Worm (Caenorhabditis elegans) whole organism, L3 larva: ENCODE results near the gene M02F4.2.

Experiments used
- R02D3.7 ChIP-seq: fragments of 150-350 bp; optimal IDR thresholded peaks from 2 replicates; lab custom pipeline; 2014; ENCODE audit warnings: missing biosample characterization, missing genetic modification characterization
- ama-1 ChIP-seq: fragments of 150-350 bp; optimal IDR thresholded peaks from 2 replicates; lab custom pipeline; 2018
- ceh-16 ChIP-seq: sonication (generic microtip); optimal IDR thresholded peaks from 2 replicates; lab custom pipeline; 2017; ENCODE audit warnings: missing biosample characterization, missing genetic modification characterization
- ceh-28 ChIP-seq: fragments of 150-350 bp; optimal IDR thresholded peaks from 2 replicates; lab custom pipeline; 2014; ENCODE audit warnings: missing biosample characterization, missing genetic modification reagents, missing genetic modification characterization
- ceh-82 ChIP-seq: fragments of 150-350 bp; optimal IDR thresholded peaks from 2 replicates; lab custom pipeline; 2014; ENCODE audit warnings: missing biosample characterization, missing genetic modification characterization
- ceh-9 ChIP-seq: sonication (generic microtip); optimal IDR thresholded peaks from 2 replicates; lab custom pipeline; 2018; ENCODE audit warnings: missing biosample characterization, missing genetic modification characterization
- daf-12 ChIP-seq: fragments of 150-350 bp; optimal IDR thresholded peaks from 2 replicates; lab custom pipeline; 2014; ENCODE audit warnings: missing biosample characterization, missing genetic modification reagents, missing genetic modification characterization
- elt-1 ChIP-seq: fragments of 150-350 bp; optimal IDR thresholded peaks from 2 replicates; lab custom pipeline; 2014; ENCODE audit warnings: missing biosample characterization, missing genetic modification characterization
- elt-2 ChIP-seq: sonication (generic microtip); optimal IDR thresholded peaks from 2 replicates; lab custom pipeline; 2016; ENCODE audit warnings: missing genetic modification reagents, mild to moderate bottlenecking, missing genetic modification characterization, missing compliant biosample characterization
- elt-3 ChIP-seq, 3 experiments: fragments of 150-350 bp in 1 of 3; sonication (generic microtip) in 2 of 3; optimal IDR thresholded peaks; 2 replicates in 2 of 3; 4 replicates in 1 of 3; lab custom pipeline; 2014 to 2017; ENCODE audit warnings: missing biosample characterization in 3 of 3, missing genetic modification characterization in 3 of 3
- eor-1 ChIP-seq, 2 experiments: fragments of 150-350 bp; optimal IDR thresholded peaks; 2 replicates each; lab custom pipeline; 2014 to 2018; ENCODE audit warnings: missing biosample characterization in 2 of 2, missing genetic modification characterization in 2 of 2
- fkh-10 ChIP-seq: sonication (generic microtip); optimal IDR thresholded peaks from 2 replicates; lab custom pipeline; 2017; ENCODE audit warnings: missing biosample characterization, missing genetic modification reagents, missing genetic modification characterization
- fos-1 ChIP-seq: fragments of 150-350 bp; optimal IDR thresholded peaks from 2 replicates; lab custom pipeline; 2014; ENCODE audit warnings: missing biosample characterization, missing genetic modification characterization
- hmg-11 ChIP-seq: sonication (generic microtip); optimal IDR thresholded peaks from 2 replicates; lab custom pipeline; 2016; ENCODE audit warnings: missing genetic modification characterization, missing compliant biosample characterization
- jun-1 ChIP-seq: fragments of 150-350 bp; optimal IDR thresholded peaks from 2 replicates; lab custom pipeline; 2014; ENCODE audit warnings: missing biosample characterization, missing genetic modification reagents, missing genetic modification characterization
- lin-15B ChIP-seq: fragments of 150-350 bp; optimal IDR thresholded peaks from 2 replicates; lab custom pipeline; 2014; ENCODE audit warnings: missing biosample characterization, missing genetic modification characterization
- lin-39 ChIP-seq: fragments of 150-350 bp; optimal IDR thresholded peaks from 2 replicates; lab custom pipeline; 2018; ENCODE audit warnings: missing biosample characterization, missing genetic modification reagents, missing genetic modification characterization
- mdl-1 ChIP-seq: fragments of 150-350 bp; optimal IDR thresholded peaks from 2 replicates; lab custom pipeline; 2014; ENCODE audit warnings: missing biosample characterization, missing genetic modification characterization
- mml-1 ChIP-seq: fragments of 150-350 bp; sonication (generic microtip); optimal IDR thresholded peaks from 3 replicates; lab custom pipeline; 2014; ENCODE audit warnings: missing biosample characterization, missing genetic modification characterization
- nfya-1 ChIP-seq: sonication (generic microtip); optimal IDR thresholded peaks from 2 replicates; lab custom pipeline; 2017; ENCODE audit warnings: missing genetic modification characterization, mild to moderate bottlenecking, missing compliant biosample characterization, antibody characterized with exemption, moderate library complexity; ENCODE audit not compliant: insufficient read depth
- nhr-11 ChIP-seq: fragments of 150-350 bp; optimal IDR thresholded peaks from 2 replicates; lab custom pipeline; 2014; ENCODE audit warnings: missing biosample characterization, missing genetic modification characterization
- nhr-12 ChIP-seq: fragments of 150-350 bp; optimal IDR thresholded peaks from 2 replicates; lab custom pipeline; 2014; ENCODE audit warnings: missing biosample characterization, missing genetic modification characterization
- nhr-237 ChIP-seq: fragments of 150-350 bp; optimal IDR thresholded peaks from 2 replicates; lab custom pipeline; 2014; ENCODE audit warnings: missing biosample characterization, missing genetic modification characterization
- nhr-25 ChIP-seq: sonication (generic microtip); optimal IDR thresholded peaks from 2 replicates; lab custom pipeline; 2017; ENCODE audit warnings: missing biosample characterization, missing genetic modification characterization
- nhr-28 ChIP-seq: fragments of 150-350 bp; optimal IDR thresholded peaks from 2 replicates; lab custom pipeline; 2014; ENCODE audit warnings: missing biosample characterization, missing genetic modification characterization
- nhr-76 ChIP-seq: fragments of 150-350 bp; sonication (generic microtip); optimal IDR thresholded peaks from 5 replicates; lab custom pipeline; 2014; ENCODE audit warnings: missing biosample characterization, missing genetic modification characterization
- pha-4 ChIP-seq: fragments of 150-350 bp; optimal IDR thresholded peaks from 2 replicates; lab custom pipeline; 2014; ENCODE audit warnings: missing biosample characterization, missing genetic modification reagents, missing genetic modification characterization
- pqm-1 ChIP-seq: fragments of 150-350 bp; optimal IDR thresholded peaks from 2 replicates; lab custom pipeline; 2017; ENCODE audit warnings: missing biosample characterization, missing genetic modification characterization, inconsistent platforms
- sea-2 ChIP-seq: fragments of 150-350 bp; sonication (generic microtip); optimal IDR thresholded peaks from 4 replicates; lab custom pipeline; 2014; ENCODE audit warnings: missing biosample characterization, missing genetic modification reagents, missing genetic modification characterization
- skn-1 ChIP-seq: fragments of 150-350 bp; optimal IDR thresholded peaks from 2 replicates; lab custom pipeline; 2014; ENCODE audit warnings: missing biosample characterization, missing genetic modification characterization
- tbx-2 ChIP-seq: sonication (generic microtip); optimal IDR thresholded peaks from 2 replicates; lab custom pipeline; 2016; ENCODE audit warnings: mild to moderate bottlenecking, missing genetic modification characterization, missing compliant biosample characterization
- unc-39 ChIP-seq: sonication (generic microtip); optimal IDR thresholded peaks from 4 replicates; lab custom pipeline; 2017; ENCODE audit warnings: missing biosample characterization, missing genetic modification characterization
- unc-62 ChIP-seq: fragments of 150-350 bp; sonication (generic microtip); optimal IDR thresholded peaks from 4 replicates; lab custom pipeline; 2014; ENCODE audit warnings: missing biosample characterization, missing genetic modification reagents, missing genetic modification characterization
- zag-1 ChIP-seq: fragments of 150-350 bp; optimal IDR thresholded peaks from 2 replicates; lab custom pipeline; 2014; ENCODE audit warnings: missing biosample characterization, missing genetic modification characterization

M02F4.2 gene

DNA sequence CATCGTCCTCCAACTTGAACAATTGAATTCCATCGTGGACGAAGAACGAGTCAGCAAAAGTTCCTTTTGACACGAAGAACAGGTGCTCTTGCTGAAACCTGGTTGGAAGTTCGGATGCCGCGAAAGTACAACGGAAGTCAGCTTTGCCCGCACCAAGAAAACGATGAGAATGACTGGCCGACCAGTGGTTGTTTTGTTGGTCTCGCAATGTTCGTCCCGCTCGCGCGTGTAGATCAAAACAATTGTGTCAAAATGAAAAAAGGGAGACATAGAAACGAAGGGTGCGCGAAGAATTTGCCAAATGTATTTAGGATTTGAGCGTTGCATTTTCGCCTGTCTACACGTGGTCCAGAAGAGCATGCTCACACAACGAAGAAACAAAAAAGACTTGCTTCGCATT, 5.1 kb downstream of the M02F4.2 start, which contains the start of gene M02F4.1:
Gene M02F4.1, minus strand, starts transcription at position 101 of the 400 bp plus-strand sequence.
- TF ChIP-seq mml-1 (tag; lab: Kevin White, UChicago) = no peak
- no peak for TF ChIP-seq mdl-1
- TF ChIP-seq nhr-76 (tag; lab: Kevin White, UChicago) = no peak
- TF ChIP-seq nhr-12 (tag; lab: Kevin White, UChicago) = no peak
- TF ChIP-seq R02D3.7 = no peak
- no peak for TF ChIP-seq nhr-237 (tag; lab: Kevin White, UChicago)
- no peak for TF ChIP-seq sea-2
- TF ChIP-seq nfya-1 (tag; lab: Kevin White, UChicago) = no peak
- no peak for TF ChIP-seq lin-15B (tag; lab: Kevin White, UChicago)
- TF ChIP-seq fos-1 (tag; lab: Kevin White, UChicago) = no peak
- no peak for TF ChIP-seq unc-39
- no peak for TF ChIP-seq nhr-11
- TF ChIP-seq pqm-1 (tag; lab: Kevin White, UChicago) = no peak
- TF ChIP-seq pha-4 = no peak
- TF ChIP-seq zag-1 (tag; lab: Kevin White, UChicago) = no peak
- TF ChIP-seq ama-1 (lab: Kevin White, UChicago) = no peak
- TF ChIP-seq fkh-10 (GFP tag; lab: Kevin White, UChicago) = no peak
- no peak for TF ChIP-seq ceh-9 (tag; lab: Kevin White, UChicago)
- TF ChIP-seq elt-1 = no peak
- TF ChIP-seq eor-1 (tag; optimal IDR thresholded peaks at IDR 0.05; lab: Kevin White, UChicago) = no peak
- TF ChIP-seq, all 47 proteins: peak for 0

DNA sequence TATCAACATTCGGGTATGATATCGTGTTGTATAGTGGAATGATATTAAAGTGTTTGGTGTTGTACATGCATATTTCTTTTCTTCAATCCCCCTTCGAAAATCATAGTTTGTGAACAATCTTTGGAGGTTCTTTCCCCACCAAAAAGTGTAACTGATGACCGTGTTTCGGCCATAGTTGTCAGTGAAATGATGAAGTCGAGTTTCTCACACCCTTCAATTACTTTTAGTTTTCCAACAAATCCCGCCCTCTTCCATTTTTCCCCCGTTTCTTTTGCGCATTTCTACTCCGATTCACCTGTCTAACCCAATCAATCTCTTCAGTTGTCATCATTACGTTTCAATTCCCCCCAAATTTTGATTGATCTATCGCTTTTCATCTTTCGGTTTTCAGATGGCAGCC, 9.0 kb downstream of the M02F4.2 start:
- TF ChIP-seq ceh-82 (tag; lab: Kevin White, UChicago) (no peak), unc-62 (GFP tag; lab: Kevin White, UChicago) (peak; percentile 70)

DNA sequence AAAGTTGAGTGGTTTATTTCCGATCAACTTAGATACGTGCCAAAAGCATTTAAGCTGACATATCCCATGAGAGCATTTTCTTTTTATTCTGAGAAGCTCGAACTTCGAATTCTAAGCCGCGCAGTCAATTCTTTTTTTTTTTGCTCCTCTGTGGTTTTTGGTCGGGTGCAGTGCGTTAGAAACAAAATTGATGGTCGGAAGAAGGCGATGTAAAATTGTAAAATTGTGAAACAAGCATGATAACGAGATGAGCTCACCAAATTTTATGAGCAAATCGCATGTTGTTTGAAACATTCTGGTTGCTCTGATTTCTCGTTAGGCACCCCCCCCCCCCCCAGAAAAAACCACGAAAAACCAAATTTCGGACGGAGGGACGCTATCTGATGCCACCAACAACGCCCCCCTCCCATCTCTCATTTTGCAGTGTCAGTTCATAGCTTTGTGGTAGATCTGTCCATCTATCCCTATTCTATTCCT, 9.4 kb downstream of the M02F4.2 start, which contains the start of gene aqp-7:
Gene aqp-7, plus strand, starts transcription at position 427 of the 477 bp plus-strand sequence.
- peak; percentile 16 for TF ChIP-seq nfya-1 (tag; lab: Kevin White, UChicago)
- no peak for TF ChIP-seq daf-12 (tag; lab: Kevin White, UChicago)
- peak; percentile 69 for TF ChIP-seq lin-39 (tag; lab: Kevin White, UChicago)
- TF ChIP-seq, all 47 proteins: peak for 2

DNA sequence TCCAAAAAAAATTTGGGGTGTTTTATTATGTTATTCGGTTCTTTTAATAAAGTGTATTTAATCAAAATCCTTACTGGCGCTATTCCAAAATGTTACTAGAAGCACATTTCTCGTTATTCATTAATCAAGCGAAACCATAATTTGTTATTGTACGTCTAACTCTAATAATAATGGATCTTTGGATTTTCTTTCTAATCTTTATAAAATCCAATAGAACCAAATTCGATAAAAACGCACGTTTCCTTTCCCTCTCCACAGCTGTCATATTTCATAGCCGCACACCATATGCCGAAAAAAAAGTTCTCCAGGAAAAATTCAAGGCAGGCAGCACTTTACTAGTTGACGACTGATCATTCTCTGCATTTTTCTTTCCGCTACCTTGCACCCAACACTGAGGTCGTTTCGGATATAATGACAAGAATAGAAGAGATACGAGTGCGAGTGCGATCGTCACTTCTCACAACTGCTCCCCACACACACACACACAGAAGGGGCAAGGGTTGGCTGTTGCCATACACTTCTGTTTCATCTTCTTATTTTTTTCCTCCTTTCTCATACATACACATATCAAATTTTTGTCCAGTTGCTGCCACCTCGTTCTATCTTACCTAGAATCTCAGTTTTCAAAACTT, 10.4 kb downstream of the M02F4.2 start:
- TF ChIP-seq nfya-1 (tag; lab: Kevin White, UChicago) (peak; percentile 17), nhr-28 (tag; lab: Kevin White, UChicago) (no peak), elt-3 (tag; optimal IDR thresholded peaks at IDR 0.05; lab: Kevin White, UChicago) (no peak)

DNA sequence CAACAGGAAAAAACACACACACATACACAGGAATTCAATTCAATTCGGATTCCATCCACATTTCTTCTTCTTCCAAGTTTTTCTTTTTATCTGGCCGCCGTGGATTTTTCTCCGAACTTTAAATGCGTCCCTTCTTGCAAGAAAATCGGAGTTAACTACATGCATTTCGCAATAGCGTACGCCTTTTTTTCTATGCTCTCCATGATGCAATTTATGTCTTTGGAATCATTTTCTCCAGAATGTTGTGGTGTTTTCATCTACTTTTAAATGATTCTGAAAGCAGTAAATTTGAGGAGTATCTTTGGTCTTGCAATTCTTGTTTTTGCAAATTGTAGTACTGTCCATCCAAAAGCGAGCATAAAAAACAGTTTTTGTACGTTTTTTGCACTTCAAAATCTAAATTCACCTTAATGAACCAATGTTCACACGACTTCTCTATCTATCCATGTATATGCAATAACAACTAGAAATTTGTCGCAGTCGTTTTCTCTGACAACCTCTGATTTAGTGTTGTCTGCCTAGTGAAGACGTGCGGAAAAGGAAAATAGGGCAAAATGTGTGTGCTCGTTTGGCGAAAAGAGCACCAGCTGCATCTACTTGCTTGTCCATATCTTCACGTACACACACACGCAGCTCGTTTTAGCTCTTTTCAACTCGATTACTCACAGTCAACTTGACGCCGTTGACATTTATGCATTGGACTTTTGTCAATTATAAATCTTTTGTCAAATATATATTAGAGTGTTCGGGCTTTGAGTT, 11.6 kb downstream of the M02F4.2 start:
- TF ChIP-seq nfya-1 (tag; lab: Kevin White, UChicago) (no peak), ceh-16 (no peak), unc-62 (GFP tag; lab: Kevin White, UChicago) (peak; percentile 4), lin-39 (tag; lab: Kevin White, UChicago) (peak; percentile 11), nhr-28 (tag; lab: Kevin White, UChicago) (no peak), R02D3.7 (no peak), mdl-1 (no peak), elt-1 (no peak), elt-2 (tag; lab: Kevin White, UChicago) (no peak), jun-1 (tag; lab: Kevin White, UChicago) (no peak), mml-1 (tag; lab: Kevin White, UChicago) (no peak), skn-1 (no peak), nhr-25 (tag; lab: Kevin White, UChicago) (no peak), ceh-28 (no peak), hmg-11 (tag; lab: Kevin White, UChicago) (peak; percentile 11), tbx-2 (tag; lab: Kevin White, UChicago) (no peak)
